Worm (Caenorhabditis elegans) whole organism, L3 larva: Measurements from ENCODE around the gene F41C6.7.

ENCODE experiments used
- ZK546.5 ChIP-seq: sonication (generic microtip); optimal IDR thresholded peaks from 2 replicates; lab custom pipeline; 2017; ENCODE audit warnings: missing biosample characterization, missing genetic modification characterization
- ama-1 ChIP-seq: fragments of 150-350 bp; optimal IDR thresholded peaks from 2 replicates; lab custom pipeline; 2018
- fos-1 ChIP-seq: fragments of 150-350 bp; optimal IDR thresholded peaks from 2 replicates; lab custom pipeline; 2014; ENCODE audit warnings: missing biosample characterization, missing genetic modification characterization
- jun-1 ChIP-seq: fragments of 150-350 bp; optimal IDR thresholded peaks from 2 replicates; lab custom pipeline; 2014; ENCODE audit warnings: missing biosample characterization, missing genetic modification reagents, missing genetic modification characterization
- nhr-25 ChIP-seq: sonication (generic microtip); optimal IDR thresholded peaks from 2 replicates; lab custom pipeline; 2017; ENCODE audit warnings: missing biosample characterization, missing genetic modification characterization
- nhr-28 ChIP-seq: fragments of 150-350 bp; optimal IDR thresholded peaks from 2 replicates; lab custom pipeline; 2014; ENCODE audit warnings: missing biosample characterization, missing genetic modification characterization
- snpc-4 ChIP-seq: fragments of 150-350 bp; optimal IDR thresholded peaks from 2 replicates; lab custom pipeline; 2014; ENCODE audit warnings: missing biosample characterization, missing genetic modification characterization

DNA sequence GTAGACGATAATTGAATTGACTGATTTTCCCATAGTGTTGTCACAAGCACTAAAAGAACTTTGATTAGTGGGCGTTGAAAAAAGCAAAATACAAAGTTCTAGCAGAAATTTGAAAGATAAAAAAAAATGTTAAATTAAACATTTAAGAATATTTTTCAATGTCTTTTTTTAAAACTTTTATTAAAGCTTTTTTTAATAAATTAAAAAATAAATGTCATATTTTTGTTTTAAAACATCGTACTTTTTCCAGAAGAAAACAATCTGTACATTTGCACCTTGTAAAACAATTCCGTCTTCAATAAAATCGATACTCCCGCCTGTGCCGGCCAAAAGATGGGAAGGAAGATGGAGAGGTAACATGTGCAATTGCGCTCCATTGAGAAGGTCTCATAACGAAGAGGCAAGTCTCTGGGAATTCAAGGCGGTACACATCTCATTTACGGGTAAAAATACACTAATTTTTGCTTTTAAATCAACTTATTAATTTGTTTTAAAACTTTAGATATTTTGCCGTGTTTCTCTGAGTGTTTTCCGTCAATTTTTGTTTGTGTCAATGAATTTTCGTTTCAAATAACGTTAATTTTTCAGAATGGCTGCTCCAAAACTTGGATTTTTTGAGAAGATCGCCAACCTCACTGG is 44.3 kb downstream of the F41C6.7 start, which contains the start of the genes glr-6 and asg-2:
- TF ChIP-seq snpc-4 (tag; lab: Kevin White, UChicago) (peak; percentile 62), nhr-25 (peak; percentile 86), nhr-28 (no peak), jun-1 (tag; lab: Kevin White, UChicago) (peak; percentile 79), ama-1 (lab: Kevin White, UChicago) (peak; percentile 49), fos-1 (tag; lab: Kevin White, UChicago) (no peak), ZK546.5 (no peak)
